Fruit fly (Drosophila melanogaster) Kc167 (cell line): ENCODE results near the gene CG32074.

Experiments
- psq ChIP-seq: fragments of >200 bp; optimal IDR thresholded peaks from 2 replicates; lab custom pipeline; 2017; ENCODE audit warnings: missing external identifiers
- ttk ChIP-seq: sonication (Bioruptor generic); optimal IDR thresholded peaks from 2 replicates; lab custom pipeline; 2017; ENCODE audit warnings: missing external identifiers

DNA sequence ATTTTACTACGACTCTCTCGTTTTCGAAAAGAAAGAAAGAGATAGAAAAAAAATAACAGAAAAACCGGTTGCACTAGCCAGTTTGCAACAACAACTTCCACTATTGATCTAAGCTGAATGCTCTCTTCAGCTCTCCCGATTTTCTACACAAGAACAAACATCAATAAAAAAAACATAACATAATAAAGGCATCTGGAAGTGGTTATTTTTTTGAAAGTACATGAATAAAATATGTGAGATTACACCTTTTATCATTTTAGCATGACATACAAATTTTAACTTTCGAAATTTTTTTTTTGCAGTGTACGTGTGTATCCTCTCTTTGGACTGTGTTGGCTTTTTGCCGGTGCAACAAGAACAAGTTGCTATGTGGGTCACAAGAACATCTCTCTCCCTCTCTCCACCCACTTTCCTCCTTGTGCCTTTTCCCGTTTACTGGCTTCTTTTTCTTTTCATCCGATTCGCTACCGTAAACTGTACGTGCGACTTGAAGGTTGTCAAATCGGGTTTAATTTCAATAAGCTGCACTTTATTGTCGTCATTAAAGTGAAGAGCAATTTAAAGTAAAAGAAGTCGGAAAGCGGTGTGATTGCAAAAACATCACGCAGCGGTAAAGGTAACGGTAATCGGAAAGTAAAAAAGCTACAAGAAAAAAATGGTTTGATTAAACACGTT lies 47.4 kb downstream of the CG32074 start:
- TF ChIP-seq ttk (lab: Kevin White, UChicago) (no peak), psq (lab: Kevin White, UChicago) (no peak)
